Worm (Caenorhabditis elegans) whole organism, midembryonic: ENCODE measurements around the gene ins-17.

ENCODE experiments used
- klf-2 ChIP-seq: fragments of 200-800 bp; sonication (Bioruptor generic); conservative IDR thresholded peaks from 2 replicates; pipeline ENCODE4 v1.3.6; 2022; ENCODE audit warnings: missing genetic modification reagents, missing genetic modification characterization, missing compliant biosample characterization
- med-1 ChIP-seq: sonication (generic microtip); optimal IDR thresholded peaks from 2 replicates; lab custom pipeline; 2017; ENCODE audit warnings: missing genetic modification characterization, mild to moderate bottlenecking, missing compliant biosample characterization, antibody characterized with exemption, missing genetic modification reagents; ENCODE audit not compliant: insufficient read depth
- ref-1 ChIP-seq: fragments of 200-800 bp; sonication (Bioruptor generic); conservative IDR thresholded peaks from 2 replicates; pipeline ENCODE4 v1.3.6; 2022; ENCODE audit warnings: missing genetic modification reagents, missing genetic modification characterization, missing compliant biosample characterization

DNA sequence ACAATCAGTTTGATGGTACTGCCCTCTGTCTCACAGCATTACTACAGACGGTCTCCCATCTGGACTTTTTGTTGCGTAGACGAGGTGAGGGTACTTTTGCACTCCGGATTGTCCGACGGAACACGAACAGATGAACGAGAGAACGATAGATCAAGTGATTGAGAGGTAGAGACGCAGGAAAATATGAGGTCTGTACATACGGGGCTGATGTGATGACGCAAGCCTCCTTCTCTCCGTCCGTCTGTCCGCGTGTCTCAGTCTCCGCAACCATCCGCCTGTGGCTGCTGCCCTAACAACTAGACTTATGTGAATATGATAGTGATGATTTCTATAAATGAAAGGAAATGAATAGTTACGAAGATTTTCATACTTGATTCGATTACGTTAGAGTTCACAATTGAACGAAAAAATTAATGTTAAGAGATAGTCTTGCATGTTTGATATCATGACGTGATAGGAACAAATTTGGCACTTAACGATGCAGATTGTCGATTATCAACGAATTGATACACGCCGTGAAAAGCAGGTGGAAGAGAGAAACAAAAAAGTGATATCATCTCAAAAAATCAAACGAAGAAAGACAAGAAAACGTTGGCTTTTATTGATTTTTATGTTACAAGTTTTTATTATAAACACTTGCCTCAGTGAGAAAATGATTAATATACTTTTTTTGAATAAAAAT lies 25.3 kb upstream of the ins-17 start:
- TF ChIP-seq klf-2, result no peak
- no peak for TF ChIP-seq ref-1 (GFP tag; lab: Robert Waterston, UW)
- TF ChIP-seq med-1 (GFP tag; lab: Kevin White, UChicago), result no peak
